Fruit fly (Drosophila melanogaster) whole organism, wandering third instar larva: Measurements from ENCODE around the gene Elo68beta.
A peak's percentile ranks its signal among the peaks of the same experiment; 100 is the strongest.

ENCODE experiments used
- Dfd ChIP-seq: fragments of >200 bp; optimal IDR thresholded peaks from 2 replicates; lab custom pipeline; 2017; ENCODE audit warnings: missing biosample characterization, missing genetic modification characterization
- Hr78 ChIP-seq: fragments of >200 bp; optimal IDR thresholded peaks from 2 replicates; lab custom pipeline; 2017; ENCODE audit warnings: missing biosample characterization, missing genetic modification characterization
- Vsx2 ChIP-seq: fragments of 200-300, 225-300 bp; sonication (Bioruptor generic); optimal IDR thresholded peaks from 2 replicates; lab custom pipeline; 2018; ENCODE audit warnings: missing biosample characterization, missing genetic modification characterization; ENCODE audit not compliant: partially characterized antibody
- foxo ChIP-seq, 2 experiments: fragments of 200-800 bp; sonication (Bioruptor generic); optimal IDR thresholded peaks; 2 replicates in 1 of 2; 3 replicates in 1 of 2; lab custom pipeline; 2016 to 2017; ENCODE audit warnings: missing biosample characterization in 2 of 2, missing genetic modification characterization in 2 of 2
- pan ChIP-seq: fragments of >200 bp; optimal IDR thresholded peaks from 2 replicates; lab custom pipeline; 2017
- psq ChIP-seq: fragments of 200-800 bp; sonication (Bioruptor generic); optimal IDR thresholded peaks from 3 replicates; lab custom pipeline; 2017; ENCODE audit warnings: missing biosample characterization, mild to moderate bottlenecking, missing genetic modification characterization, moderate library complexity
- tai ChIP-seq: sonication (Bioruptor generic); optimal IDR thresholded peaks from 2 replicates; lab custom pipeline; 2016; ENCODE audit warnings: missing biosample characterization, missing genetic modification characterization
- usp ChIP-seq: fragments of >200 bp; optimal IDR thresholded peaks from 2 replicates; lab custom pipeline; 2017; ENCODE audit warnings: missing biosample characterization, missing genetic modification characterization

dm6 chr3L:11123088-11123487 lies 21.6 kb upstream of the Elo68beta start, which contains the start of the genes Ufd1 and NaPi-III:
- no peak for TF ChIP-seq Hr78 (GFP tag; lab: Kevin White, UChicago)
- no peak for TF ChIP-seq Dfd (GFP tag; lab: Kevin White, UChicago)
- TF ChIP-seq foxo (GFP tag; optimal IDR thresholded peaks at IDR 0.05; lab: Kevin White, UChicago): peak in 1 of 2 experiments; percentile 30
- TF ChIP-seq Vsx2 (GFP tag; lab: Kevin White, UChicago): no peak
- TF ChIP-seq usp (GFP tag; lab: Kevin White, UChicago): no peak
- TF ChIP-seq tai (GFP tag; lab: Kevin White, UChicago): no peak
- TF ChIP-seq psq: no peak
- no peak for TF ChIP-seq pan
